Fruit fly (Drosophila melanogaster) whole organism: ENCODE data around the gene CG18748.
A peak's percentile ranks its signal among the peaks of the same experiment; 100 is the strongest.

ENCODE experiments used
- CG8478 ChIP-seq: fragments of >200 bp; optimal IDR thresholded peaks from 2 replicates; lab custom pipeline; 2018; ENCODE audit warnings: inconsistent platforms
- Dll ChIP-seq: fragments of >200 bp; optimal IDR thresholded peaks from 2 replicates; lab custom pipeline; 2017
- EcR ChIP-seq, 2 experiments: fragments of >200 bp; optimal IDR thresholded peaks; 2 replicates each; lab custom pipeline; 2017; ENCODE audit warnings: missing biosample characterization in 2 of 2, missing genetic modification characterization in 2 of 2, missing genetic modification reagents in 2 of 2
- pan ChIP-seq: fragments of >200 bp; optimal IDR thresholded peaks from 2 replicates; lab custom pipeline; 2017
- psq ChIP-seq: fragments of >200 bp; optimal IDR thresholded peaks from 2 replicates; lab custom pipeline; 2017
- usp ChIP-seq: fragments of >200 bp; optimal IDR thresholded peaks from 2 replicates; lab custom pipeline; 2017; ENCODE audit warnings: missing biosample characterization, missing genetic modification characterization, mixed read lengths

CG18748 gene

DNA sequence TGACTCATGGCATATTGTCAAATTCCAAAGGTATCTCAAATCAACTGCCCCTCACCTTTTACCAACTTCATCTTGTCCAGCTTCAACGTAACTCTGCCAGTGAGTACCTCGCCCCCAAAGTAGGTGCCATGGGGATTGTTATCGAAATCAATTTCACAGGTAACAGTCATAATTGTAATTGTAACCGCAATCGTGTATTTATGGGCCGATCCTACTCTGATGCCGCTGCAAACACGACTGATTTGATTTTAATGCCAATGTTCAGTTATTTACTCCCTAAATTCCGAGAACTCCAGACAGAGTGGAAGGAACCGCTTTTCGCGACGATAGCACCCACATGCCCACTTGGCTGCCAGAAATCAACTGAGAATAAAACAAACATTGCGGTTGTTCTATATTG lies 1.9 kb downstream of the CG18748 start, which contains the start of gene CG18745:
CG18745 (minus strand) TSS at position 336 of the 400 bp plus-strand sequence.
- no peak for TF ChIP-seq usp
- TF ChIP-seq CG8478 (lab: Kevin White, UChicago), result no peak
- TF ChIP-seq EcR (GFP tag; optimal IDR thresholded peaks at IDR 0.05; lab: Kevin White, UChicago), result no peak
- no peak for TF ChIP-seq psq
- no peak for TF ChIP-seq Dll (lab: Kevin White, UChicago)

DNA sequence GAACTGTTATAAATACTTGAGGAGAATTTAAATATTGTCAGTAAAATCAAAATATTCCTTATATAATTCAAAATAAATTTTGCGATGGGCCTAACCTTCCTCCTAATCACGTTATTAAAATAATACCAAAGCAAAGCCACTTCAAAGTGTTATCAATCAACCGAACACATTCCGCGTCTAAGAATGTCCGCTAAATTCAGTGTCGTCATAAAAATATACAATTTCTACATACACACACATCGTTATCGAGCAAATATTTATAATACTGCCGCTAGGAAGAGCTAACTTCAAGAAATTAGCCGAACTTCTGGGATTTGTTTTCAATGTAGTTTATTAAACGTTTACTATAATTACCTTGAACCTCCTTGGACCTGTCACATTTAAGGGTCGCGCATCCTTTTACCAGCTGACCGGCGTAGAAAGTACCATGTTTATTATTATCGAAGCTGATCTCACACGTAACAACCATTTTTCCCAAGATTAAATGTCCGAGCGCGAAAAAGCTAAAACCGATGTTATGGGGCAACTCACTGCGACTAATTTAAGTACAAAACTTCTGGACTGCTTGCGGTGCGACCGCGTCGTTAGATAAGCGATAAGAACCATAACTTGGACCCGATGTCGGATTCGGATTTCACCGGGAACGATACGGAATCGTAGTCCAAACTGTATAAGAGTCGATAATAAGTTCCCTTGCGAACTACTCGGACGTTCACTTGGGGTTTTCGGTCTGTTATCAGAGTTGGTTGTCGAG lies 4.6 kb downstream of the CG18748 start, which contains the start of gene CG18747:
CG18747 (minus strand) TSS at position 514 of the 754 bp plus-strand sequence.
- no peak for TF ChIP-seq Dll (lab: Kevin White, UChicago)
- no peak for TF ChIP-seq CG8478 (lab: Kevin White, UChicago)
- no peak for TF ChIP-seq usp
- no peak for TF ChIP-seq psq
- TF ChIP-seq pan (lab: Kevin White, UChicago), result no peak
- TF ChIP-seq EcR (GFP tag; optimal IDR thresholded peaks at IDR 0.05; lab: Kevin White, UChicago), result no peak

DNA sequence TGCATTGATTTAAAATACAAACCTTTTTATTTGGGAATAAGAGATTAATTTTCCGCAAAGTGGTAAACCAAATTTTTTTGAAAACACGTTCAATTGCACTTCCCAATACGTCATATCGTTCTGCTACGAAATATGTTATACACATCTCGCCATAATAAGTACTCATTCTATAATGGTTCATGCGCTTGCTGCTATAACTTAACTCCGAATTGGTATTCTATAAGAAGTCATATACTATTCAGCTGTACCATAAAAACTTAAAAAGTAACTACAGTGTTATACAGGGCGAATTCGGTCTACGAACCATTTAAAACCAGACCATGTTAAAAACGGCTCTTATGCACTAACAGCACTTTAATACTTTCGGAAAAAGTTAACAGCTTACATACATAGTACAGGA lies 8.1 kb downstream of the CG18748 start:
- no peak for TF ChIP-seq psq
- TF ChIP-seq pan (lab: Kevin White, UChicago), result no peak
- no peak for TF ChIP-seq CG8478 (lab: Kevin White, UChicago)
- no peak for TF ChIP-seq EcR (GFP tag; optimal IDR thresholded peaks at IDR 0.05; lab: Kevin White, UChicago)
- no peak for TF ChIP-seq Dll (lab: Kevin White, UChicago)
- TF ChIP-seq usp, result no peak

DNA sequence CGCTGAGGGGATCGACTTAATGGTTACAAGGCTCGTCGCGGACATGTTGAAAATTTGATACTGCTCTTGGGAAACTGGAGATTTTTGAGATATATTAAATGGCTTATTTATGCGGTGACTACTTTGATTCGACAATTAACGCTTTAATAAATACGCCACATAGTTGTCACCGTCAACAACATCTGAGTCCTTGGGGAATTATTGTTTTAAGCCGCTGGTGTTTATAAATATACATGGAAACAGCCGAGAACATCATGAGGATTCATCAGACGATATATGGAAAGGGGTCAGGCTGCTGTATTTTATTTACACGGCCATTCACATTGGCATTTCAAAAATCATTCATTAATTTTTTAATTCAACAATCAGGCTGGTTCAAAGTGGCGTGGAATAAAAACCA lies 16.1 kb downstream of the CG18748 start, which contains the start of gene CG11286:
CG11286 (minus strand) TSS at position 101 of the 400 bp plus-strand sequence.
- no peak for TF ChIP-seq psq
- TF ChIP-seq Dll (lab: Kevin White, UChicago), result no peak
- TF ChIP-seq pan (lab: Kevin White, UChicago), result no peak
- TF ChIP-seq CG8478 (lab: Kevin White, UChicago), result no peak
- TF ChIP-seq EcR (GFP tag; optimal IDR thresholded peaks at IDR 0.05; lab: Kevin White, UChicago), result no peak
- TF ChIP-seq usp, result no peak

DNA sequence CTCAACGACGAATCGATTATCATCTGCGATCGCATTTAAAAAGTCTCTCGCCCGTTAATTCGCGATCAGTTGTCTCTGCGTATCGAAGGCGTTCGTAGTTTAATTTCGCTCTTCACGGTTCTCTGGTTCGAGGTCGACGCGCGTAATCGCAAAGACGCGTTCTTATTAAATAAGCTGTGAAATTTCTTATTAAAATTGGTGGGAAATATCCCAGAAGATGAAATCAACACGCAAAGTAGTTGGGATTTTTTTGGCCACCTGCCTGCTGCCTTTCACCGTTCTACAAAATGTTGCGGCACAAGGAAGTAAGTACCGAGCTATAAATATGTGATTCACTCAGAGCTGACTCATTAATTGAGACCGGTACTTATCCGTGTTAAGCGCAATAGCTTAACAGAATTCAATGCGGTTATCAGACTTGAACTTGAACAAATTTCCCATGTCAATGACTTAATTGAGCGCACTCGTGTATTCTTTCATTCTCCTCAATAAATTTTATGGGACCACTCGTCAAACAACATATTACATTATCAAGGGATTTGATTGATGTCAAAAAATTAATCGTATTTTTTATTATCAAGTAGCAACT lies 26.7 kb downstream of the CG18748 start:
- TF ChIP-seq CG8478 (lab: Kevin White, UChicago) (no peak), Dll (lab: Kevin White, UChicago) (no peak), psq (no peak), pan (lab: Kevin White, UChicago) (no peak), usp (no peak), EcR (GFP tag; optimal IDR thresholded peaks at IDR 0.05; lab: Kevin White, UChicago) (no peak)

DNA sequence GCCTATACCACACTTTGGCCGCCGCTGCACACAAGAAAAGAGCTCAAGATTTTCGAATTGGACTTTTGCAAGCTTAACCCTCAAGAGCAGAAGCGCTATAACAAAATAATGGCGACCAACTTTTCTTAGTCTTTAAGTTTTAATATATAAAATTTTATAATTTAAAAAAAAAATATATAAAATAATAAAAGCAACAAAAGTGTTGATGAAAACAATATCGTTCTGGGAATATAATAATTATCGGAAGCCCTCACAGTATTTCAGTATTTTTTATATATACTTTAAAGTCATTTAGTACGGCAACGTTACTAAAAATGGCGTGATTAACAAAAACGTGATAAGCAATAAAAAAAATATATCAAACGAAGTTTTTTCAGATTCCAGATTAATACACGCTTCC lies 28.2 kb downstream of the CG18748 start, which contains the start of gene Sp7:
Sp7 (plus strand) TSS at position 301 of the 400 bp plus-strand sequence.
- TF ChIP-seq EcR (GFP tag; optimal IDR thresholded peaks at IDR 0.05; lab: Kevin White, UChicago) (no peak), usp (no peak), CG8478 (lab: Kevin White, UChicago) (no peak), Dll (lab: Kevin White, UChicago) (no peak), pan (lab: Kevin White, UChicago) (no peak), psq (no peak)

DNA sequence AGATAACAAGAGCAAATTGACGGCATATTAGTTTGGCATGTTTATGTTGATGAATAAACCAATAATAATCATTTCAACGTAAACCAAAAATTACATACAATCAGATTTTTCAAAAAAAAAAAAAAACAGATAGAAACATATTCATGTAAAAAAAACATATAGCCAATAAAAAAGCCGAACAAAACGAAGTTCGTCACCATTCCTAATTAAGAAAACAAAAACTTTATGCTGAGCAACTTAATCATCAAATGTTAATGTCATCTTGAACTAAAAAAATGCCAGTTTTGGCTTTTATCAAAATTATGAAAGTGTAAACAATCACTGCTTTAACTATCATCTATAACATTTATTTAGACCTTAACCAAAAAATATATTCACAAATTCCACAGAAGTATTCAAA lies 29.9 kb downstream of the CG18748 start, which contains the start of gene CG10919:
CG10919 (plus strand) TSS at position 301 of the 400 bp plus-strand sequence.
- TF ChIP-seq psq (no peak), Dll (lab: Kevin White, UChicago) (no peak), EcR (GFP tag; optimal IDR thresholded peaks at IDR 0.05; lab: Kevin White, UChicago) (no peak), pan (lab: Kevin White, UChicago) (no peak), usp (no peak), CG8478 (lab: Kevin White, UChicago) (no peak)

DNA sequence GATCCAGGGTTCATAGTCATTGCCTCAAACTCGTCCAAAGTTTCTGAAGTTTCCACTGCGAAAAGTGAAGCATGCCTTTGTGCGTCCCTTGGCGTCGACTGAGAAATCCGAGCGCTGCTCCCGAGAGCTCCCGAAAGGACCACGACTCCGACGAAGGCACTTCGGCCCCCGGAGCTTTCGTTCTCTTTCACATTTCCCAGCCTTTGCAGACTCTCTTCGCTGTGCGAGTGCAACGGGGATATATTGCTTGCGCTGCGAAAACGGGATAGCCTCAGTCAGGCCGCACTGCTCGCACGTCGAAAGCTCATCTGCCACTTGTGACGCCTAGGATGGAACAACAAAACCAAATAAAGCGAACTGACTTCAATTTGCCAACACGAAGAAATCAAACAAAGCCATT lies 34.2 kb downstream of the CG18748 start:
- TF ChIP-seq pan (lab: Kevin White, UChicago) (no peak), CG8478 (lab: Kevin White, UChicago) (peak; percentile 34), Dll (lab: Kevin White, UChicago) (no peak)

DNA sequence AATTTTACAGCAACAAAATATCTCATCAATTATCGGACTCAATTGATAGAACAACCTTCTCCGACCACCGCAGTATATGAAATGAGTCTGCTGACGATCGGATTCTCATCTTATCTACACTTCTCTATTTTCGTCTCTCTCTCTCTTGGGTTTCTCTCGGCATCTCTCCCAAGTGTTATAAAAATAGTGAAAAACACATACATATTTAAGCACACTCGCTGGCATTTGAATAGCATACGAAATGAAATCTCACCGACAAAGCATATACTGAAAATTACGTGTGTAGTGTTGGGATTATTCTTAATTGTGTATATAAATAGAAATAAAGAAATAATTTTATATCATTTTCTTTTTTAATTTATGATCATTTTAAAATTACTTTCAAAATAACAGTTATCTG lies 37.7 kb downstream of the CG18748 start, which contains the start of gene pyd3:
pyd3 (minus strand) TSS at position 87 of the 400 bp plus-strand sequence.
- TF ChIP-seq usp (no peak), EcR (GFP tag; optimal IDR thresholded peaks at IDR 0.05; lab: Kevin White, UChicago) (no peak), CG8478 (lab: Kevin White, UChicago) (no peak), Dll (lab: Kevin White, UChicago) (no peak), psq (no peak), pan (lab: Kevin White, UChicago) (no peak)

DNA sequence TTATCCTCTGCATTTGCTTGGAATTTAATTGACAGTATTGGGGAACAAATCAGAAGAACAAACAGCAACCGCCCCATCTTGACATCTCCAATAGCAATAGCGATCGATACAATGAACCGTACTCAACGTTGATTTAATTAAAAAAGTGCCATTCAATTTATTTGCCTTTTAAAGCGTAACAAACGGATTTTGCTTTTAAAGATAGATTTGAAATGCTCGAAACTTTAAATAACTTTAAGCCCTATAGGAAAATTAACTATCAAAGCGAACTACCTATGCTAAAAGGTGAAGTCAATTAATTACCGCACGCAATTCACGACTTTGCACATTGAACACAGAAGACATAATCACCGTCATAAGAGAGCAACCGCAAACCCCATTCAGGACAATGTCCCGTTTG lies 48.3 kb downstream of the CG18748 start, which contains the start of gene CG43254:
CG43254 (minus strand) TSS at position 101 of the 400 bp plus-strand sequence.
- TF ChIP-seq CG8478 (lab: Kevin White, UChicago) (no peak), Dll (lab: Kevin White, UChicago) (no peak), EcR (GFP tag; optimal IDR thresholded peaks at IDR 0.05; lab: Kevin White, UChicago) (no peak), psq (no peak), pan (lab: Kevin White, UChicago) (no peak), usp (no peak)
